Fruit fly (Drosophila melanogaster) whole organism, pupa: ENCODE data around the gene OtopLa.

Experiments
- CG10348 ChIP-seq: fragments of 200-800 bp; sonication (Bioruptor generic); IDR thresholded peaks from 2 replicates; pipeline ENCODE4 v1.3.6; 2022; ENCODE audit warnings: missing biosample characterization, missing genetic modification characterization
- CG12605 ChIP-seq: fragments of 200-800 bp; sonication (Bioruptor generic); IDR thresholded peaks from 2 replicates; pipeline ENCODE4 v1.3.6; 2022; ENCODE audit warnings: missing biosample characterization, missing genetic modification characterization
- CG34367 ChIP-seq: fragments of 200-800 bp; sonication (Bioruptor generic); optimal IDR thresholded peaks from 2 replicates; lab custom pipeline; 2018; ENCODE audit warnings: missing biosample characterization, mild to moderate bottlenecking, missing genetic modification characterization
- D1 ChIP-seq: fragments of 200-800 bp; sonication (Bioruptor generic); optimal IDR thresholded peaks from 2 replicates; lab custom pipeline; 2018; ENCODE audit warnings: missing biosample characterization, mild to moderate bottlenecking, missing genetic modification characterization, moderate library complexity
- Snoo ChIP-seq: fragments of 200-800 bp; sonication (Bioruptor generic); optimal IDR thresholded peaks from 3 replicates; lab custom pipeline; 2017; ENCODE audit warnings: missing biosample characterization, mild to moderate bottlenecking, missing genetic modification characterization, inconsistent platforms

- TF ChIP-seq Snoo (tag; lab: Kevin White, UChicago) = no peak
- TF ChIP-seq CG12605 (GFP tag; lab: Robert Waterston, UW) = peak; percentile 82
- peak; percentile 58; the same call in 1 of the 2 replicates for TF ChIP-seq CG10348 (GFP tag; lab: Robert Waterston, UW)
- TF ChIP-seq D1 = no peak
- TF ChIP-seq CG34367 (tag; lab: Kevin White, UChicago) = peak; percentile 57
These were observed at the start of gene OtopLa for dm6 chrX:5648437-5648959.
